Worm (Caenorhabditis elegans): ENCODE results near the gene lcmt-1.

The lcmt-1 gene

ce11 chrIII:4317065-4317752 is 26.0 kb upstream of the lcmt-1 start, which contains the start of gene tag-131:
TSS of gene tag-131 (plus strand) at chrIII:4317702.
- TF ChIP-seq B0310.2 (tag; optimal IDR thresholded peaks at IDR 0.05) (no peak), hnd-1 (tag; optimal IDR thresholded peaks at IDR 0.05) (no peak), tbx-37 (GFP tag; conservative IDR thresholded peaks at IDR 0.05) (no peak), scrt-1 (GFP tag; IDR thresholded peaks at IDR 0.05) (no peak), hmg-4 (GFP tag; optimal IDR thresholded peaks at IDR 0.05) (no peak), tra-4 (tag; optimal IDR thresholded peaks at IDR 0.05) (no peak), sea-1 (GFP tag; conservative IDR thresholded peaks at IDR 0.05) (no peak), ama-1 (optimal IDR thresholded peaks at IDR 0.05) (no peak), F13C5.2 (tag; optimal IDR thresholded peaks at IDR 0.05) (no peak), flt-1 (GFP tag; IDR thresholded peaks at IDR 0.05) (no peak), tbx-11 (GFP tag; IDR thresholded peaks at IDR 0.05) (no peak), ceh-13 (GFP tag; optimal IDR thresholded peaks at IDR 0.05) (no peak)

ce11 chrIII:4320113-4320512 is 23.1 kb upstream of the lcmt-1 start, which contains the start of gene H38K22.6:
TSS of gene H38K22.6 (plus strand) at chrIII:4320413.
- TF ChIP-seq aly-1 (tag; optimal IDR thresholded peaks at IDR 0.05) (no peak), hnd-1 (tag; optimal IDR thresholded peaks at IDR 0.05) (no peak), ceh-36 (tag; optimal IDR thresholded peaks at IDR 0.05) (no peak), sea-1 (GFP tag; conservative IDR thresholded peaks at IDR 0.05) (no peak), tra-4 (tag; optimal IDR thresholded peaks at IDR 0.05) (no peak), pes-1 (GFP tag; IDR thresholded peaks at IDR 0.05) (no peak), tbx-37 (GFP tag; conservative IDR thresholded peaks at IDR 0.05) (no peak), F13C5.2 (tag; optimal IDR thresholded peaks at IDR 0.05) (no peak), hmbx-1 (tag; optimal IDR thresholded peaks at IDR 0.05) (no peak), B0310.2 (tag; optimal IDR thresholded peaks at IDR 0.05) (no peak), ets-7 (tag; optimal IDR thresholded peaks at IDR 0.05) (no peak), ceh-13 (GFP tag; optimal IDR thresholded peaks at IDR 0.05) (no peak), flt-1 (GFP tag; IDR thresholded peaks at IDR 0.05) (no peak)

ce11 chrIII:4321399-4321798 is 21.8 kb upstream of the lcmt-1 start, which contains the start of gene H38K22.7:
TSS of gene H38K22.7 (plus strand) at chrIII:4321699.
- TF ChIP-seq hnd-1 (tag; optimal IDR thresholded peaks at IDR 0.05) (no peak), ama-1 (optimal IDR thresholded peaks at IDR 0.05) (no peak), tra-4 (tag; optimal IDR thresholded peaks at IDR 0.05) (no peak), hmbx-1 (tag; optimal IDR thresholded peaks at IDR 0.05) (no peak), F13C5.2 (tag; optimal IDR thresholded peaks at IDR 0.05) (no peak), B0310.2 (tag; optimal IDR thresholded peaks at IDR 0.05) (no peak), pes-1 (GFP tag; IDR thresholded peaks at IDR 0.05) (no peak), tbx-11 (GFP tag; IDR thresholded peaks at IDR 0.05) (no peak), tbx-37 (GFP tag; conservative IDR thresholded peaks at IDR 0.05) (no peak), flt-1 (GFP tag; IDR thresholded peaks at IDR 0.05) (no peak)

ce11 chrIII:4323120-4323519 is 20.1 kb upstream of the lcmt-1 start:
- no peak for TF ChIP-seq ama-1 (optimal IDR thresholded peaks at IDR 0.05)
- no peak for TF ChIP-seq hmg-4 (GFP tag; optimal IDR thresholded peaks at IDR 0.05)
- TF ChIP-seq flt-1 (GFP tag; IDR thresholded peaks at IDR 0.05): no peak
- no peak for TF ChIP-seq ets-7 (tag; optimal IDR thresholded peaks at IDR 0.05)
- no peak for TF ChIP-seq hnd-1 (tag; optimal IDR thresholded peaks at IDR 0.05)
- no peak for TF ChIP-seq tra-4 (tag; optimal IDR thresholded peaks at IDR 0.05)
- TF ChIP-seq ceh-13 (GFP tag; optimal IDR thresholded peaks at IDR 0.05): no peak
- no peak for TF ChIP-seq sea-1 (GFP tag; conservative IDR thresholded peaks at IDR 0.05)
- no peak for TF ChIP-seq tbx-11 (GFP tag; IDR thresholded peaks at IDR 0.05)
- TF ChIP-seq F13C5.2 (tag; optimal IDR thresholded peaks at IDR 0.05): no peak
- no peak for TF ChIP-seq pes-1 (GFP tag; IDR thresholded peaks at IDR 0.05)
- TF ChIP-seq hmbx-1 (tag; optimal IDR thresholded peaks at IDR 0.05): no peak
- no peak for TF ChIP-seq ceh-36 (tag; optimal IDR thresholded peaks at IDR 0.05)
- TF ChIP-seq aly-1 (tag; optimal IDR thresholded peaks at IDR 0.05): no peak
- no peak for TF ChIP-seq B0310.2 (tag; optimal IDR thresholded peaks at IDR 0.05)
- no peak for TF ChIP-seq tbx-37 (GFP tag; conservative IDR thresholded peaks at IDR 0.05)
- TF ChIP-seq scrt-1 (GFP tag; IDR thresholded peaks at IDR 0.05): no peak

- TF ChIP-seq B0310.2 (tag; optimal IDR thresholded peaks at IDR 0.05) (no peak), tbx-11 (GFP tag; IDR thresholded peaks at IDR 0.05) (no peak), pes-1 (GFP tag; IDR thresholded peaks at IDR 0.05) (no peak), aly-1 (tag; optimal IDR thresholded peaks at IDR 0.05) (no peak), hmbx-1 (tag; optimal IDR thresholded peaks at IDR 0.05) (no peak), ceh-36 (tag; optimal IDR thresholded peaks at IDR 0.05) (no peak), ama-1 (optimal IDR thresholded peaks at IDR 0.05) (no peak)
These were observed 19.4 kb upstream of the lcmt-1 start, which contains the start of gene H38K22.9 for ce11 chrIII:4323859-4324258. TSS of gene H38K22.9 (plus strand) at chrIII:4324159.

DNA sequence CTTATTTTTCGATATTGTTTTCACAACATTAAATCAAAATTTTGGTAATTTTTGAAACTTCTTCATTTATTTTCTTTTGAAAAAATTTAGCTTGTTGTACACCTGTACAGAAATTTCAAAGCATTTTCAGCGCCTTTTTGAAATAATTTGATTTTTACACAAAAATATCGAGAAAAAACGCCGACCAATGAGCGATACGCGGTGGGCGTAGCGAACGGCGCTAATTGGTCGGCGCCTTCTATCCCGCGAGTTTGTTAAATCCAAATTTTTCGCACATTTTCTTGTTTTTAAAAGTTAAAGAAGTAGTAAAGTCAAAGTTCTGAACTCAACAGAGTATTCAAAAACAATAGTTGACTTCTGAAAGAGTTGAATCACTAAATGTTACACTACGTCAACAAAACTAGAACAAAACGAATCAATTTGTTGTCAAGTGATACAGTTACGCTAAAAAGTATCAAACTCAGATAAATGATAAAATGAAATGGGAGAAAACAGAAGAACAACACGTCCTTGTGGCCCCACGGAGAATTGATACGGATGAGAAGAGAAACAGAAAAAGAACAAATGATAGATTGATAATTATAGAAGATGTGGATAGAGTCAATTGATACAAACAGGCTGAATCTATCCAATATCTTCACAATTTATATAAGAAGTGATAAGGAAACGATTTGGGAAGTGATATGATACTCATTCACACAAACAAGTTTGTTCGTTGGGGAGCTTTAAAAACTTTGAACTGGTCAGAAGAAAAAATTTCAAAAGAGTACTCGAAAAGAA is 14.8 kb upstream of the lcmt-1 start:
- no peak for TF ChIP-seq flt-1 (GFP tag; IDR thresholded peaks at IDR 0.05)
- TF ChIP-seq ets-7 (tag; optimal IDR thresholded peaks at IDR 0.05): no peak
- no peak for TF ChIP-seq aly-1 (tag; optimal IDR thresholded peaks at IDR 0.05)
- no peak for TF ChIP-seq F13C5.2 (tag; optimal IDR thresholded peaks at IDR 0.05)
- TF ChIP-seq ama-1 (optimal IDR thresholded peaks at IDR 0.05): no peak
- no peak for TF ChIP-seq ceh-36 (tag; optimal IDR thresholded peaks at IDR 0.05)
- no peak for TF ChIP-seq hnd-1 (tag; optimal IDR thresholded peaks at IDR 0.05)
- no peak for TF ChIP-seq pes-1 (GFP tag; IDR thresholded peaks at IDR 0.05)
- TF ChIP-seq ceh-13 (GFP tag; optimal IDR thresholded peaks at IDR 0.05): no peak
- TF ChIP-seq hmbx-1 (tag; optimal IDR thresholded peaks at IDR 0.05): no peak
- no peak for TF ChIP-seq sea-1 (GFP tag; conservative IDR thresholded peaks at IDR 0.05)
- TF ChIP-seq scrt-1 (GFP tag; IDR thresholded peaks at IDR 0.05): no peak
- no peak for TF ChIP-seq tbx-11 (GFP tag; IDR thresholded peaks at IDR 0.05)
- no peak for TF ChIP-seq hmg-4 (GFP tag; optimal IDR thresholded peaks at IDR 0.05)

DNA sequence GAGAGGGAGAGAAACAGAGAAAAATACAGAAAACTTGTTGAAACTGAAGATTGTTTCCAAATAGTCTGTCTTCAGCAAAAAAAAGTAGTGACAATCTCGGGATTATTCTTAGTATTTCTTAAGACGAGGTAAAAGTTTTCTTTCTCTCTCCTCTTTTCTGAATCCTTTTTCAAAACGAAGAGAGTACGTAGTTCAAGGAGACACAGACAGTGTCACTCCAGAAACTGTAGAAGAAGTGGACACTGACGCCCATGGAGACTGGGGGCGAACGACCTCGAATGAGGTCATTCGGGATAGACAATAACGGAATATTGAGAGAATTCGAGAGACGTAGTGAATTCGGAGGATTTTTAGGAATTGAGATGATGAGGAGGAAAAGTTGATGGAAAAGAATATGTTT is 12.3 kb upstream of the lcmt-1 start, which contains the start of gene gly-6:
gly-6 (minus strand) TSS at position 245 of the 400 bp plus-strand sequence.
- no peak for TF ChIP-seq F13C5.2 (tag; optimal IDR thresholded peaks at IDR 0.05)
- TF ChIP-seq scrt-1 (GFP tag; IDR thresholded peaks at IDR 0.05): no peak
- no peak for TF ChIP-seq flt-1 (GFP tag; IDR thresholded peaks at IDR 0.05)
- no peak for TF ChIP-seq hmbx-1 (tag; optimal IDR thresholded peaks at IDR 0.05)

Measured in whole organism, early embryonic.